Worm (Caenorhabditis elegans) whole organism, L4 larva: ENCODE results near the gene mnr-1.

ENCODE experiments used
- F10B5.3 ChIP-seq: sonication (generic microtip); optimal IDR thresholded peaks from 2 replicates; lab custom pipeline; 2016; ENCODE audit warnings: mild to moderate bottlenecking, missing genetic modification characterization, missing compliant biosample characterization
- F26F4.8 ChIP-seq: fragments of 200-800 bp; sonication (Bioruptor generic); conservative IDR thresholded peaks from 2 replicates; pipeline ENCODE4 v1.3.6; 2022; ENCODE audit warnings: missing genetic modification characterization, missing compliant biosample characterization
- R02D3.7 ChIP-seq: fragments of 150-350 bp; sonication (generic microtip); optimal IDR thresholded peaks from 3 replicates; lab custom pipeline; 2014; ENCODE audit warnings: missing biosample characterization, missing genetic modification characterization
- ama-1 ChIP-seq: fragments of 150-350 bp; optimal IDR thresholded peaks from 2 replicates; lab custom pipeline; 2014; ENCODE audit warnings: inconsistent platforms, mixed read lengths
- daf-12 ChIP-seq: fragments of 150-350 bp; optimal IDR thresholded peaks from 2 replicates; lab custom pipeline; 2014; ENCODE audit warnings: missing biosample characterization, missing genetic modification reagents, missing genetic modification characterization
- dpl-1 ChIP-seq: fragments of 150-350 bp; optimal IDR thresholded peaks from 2 replicates; lab custom pipeline; 2014; ENCODE audit warnings: missing biosample characterization, missing genetic modification reagents, missing genetic modification characterization
- dve-1 ChIP-seq: sonication (generic microtip); optimal IDR thresholded peaks from 2 replicates; lab custom pipeline; 2017; ENCODE audit warnings: antibody characterized with exemption, mild to moderate bottlenecking, missing genetic modification characterization, missing compliant biosample characterization; ENCODE audit not compliant: insufficient read depth
- fkh-10 ChIP-seq: fragments of 150-350 bp; optimal IDR thresholded peaks from 2 replicates; lab custom pipeline; 2014; ENCODE audit warnings: missing biosample characterization, missing genetic modification reagents, missing genetic modification characterization
- fos-1 ChIP-seq: fragments of 150-350 bp; optimal IDR thresholded peaks from 2 replicates; lab custom pipeline; 2014; ENCODE audit warnings: missing biosample characterization, missing genetic modification characterization
- lin-13 ChIP-seq: fragments of 150-350 bp; optimal IDR thresholded peaks from 2 replicates; lab custom pipeline; 2014; ENCODE audit warnings: missing biosample characterization, missing genetic modification reagents, missing genetic modification characterization
- lin-15B ChIP-seq: fragments of 150-350 bp; sonication (generic microtip); optimal IDR thresholded peaks from 3 replicates; lab custom pipeline; 2014; ENCODE audit warnings: missing biosample characterization, missing genetic modification characterization
- lir-3 ChIP-seq: sonication (generic microtip); optimal IDR thresholded peaks from 2 replicates; lab custom pipeline; 2016; ENCODE audit warnings: mild to moderate bottlenecking, missing genetic modification characterization, missing compliant biosample characterization
- nhr-237 ChIP-seq: sonication (generic microtip); optimal IDR thresholded peaks from 2 replicates; lab custom pipeline; 2017; ENCODE audit warnings: missing biosample characterization, missing genetic modification characterization

- TF ChIP-seq dve-1 (tag; lab: Kevin White, UChicago) (no peak), ama-1 (lab: Kevin White, UChicago) (no peak), F26F4.8 (GFP tag; lab: Robert Waterston, UW) (no peak), lir-3 (tag; lab: Kevin White, UChicago) (no peak), lin-13 (no peak), fos-1 (tag; lab: Kevin White, UChicago) (no peak), daf-12 (no peak), nhr-237 (tag; lab: Kevin White, UChicago) (no peak), dpl-1 (GFP tag; lab: Kevin White, UChicago) (no peak), fkh-10 (GFP tag; lab: Kevin White, UChicago) (no peak), F10B5.3 (tag; lab: Kevin White, UChicago) (no peak), lin-15B (no peak), R02D3.7 (tag; lab: Kevin White, UChicago) (no peak)
Observed at ce11 chrV:20692903-20693302, 38.5 kb downstream of the mnr-1 start.
